Fruit fly (Drosophila melanogaster) whole organism, prepupa: ENCODE results near the gene SecCl.

ENCODE experiments used
- Blimp-1 ChIP-seq: fragments of 200-800 bp; sonication (Bioruptor generic); optimal IDR thresholded peaks from 3 replicates; lab custom pipeline; 2017; ENCODE audit warnings: missing biosample characterization, missing genetic modification characterization, mild to moderate bottlenecking, moderate library complexity, missing genetic modification reagents
- CG10631 ChIP-seq: fragments of 200-800 bp; sonication (Bioruptor generic); optimal IDR thresholded peaks from 2 replicates; lab custom pipeline; 2016; ENCODE audit warnings: missing biosample characterization, missing genetic modification characterization
- CG11294 ChIP-seq: fragments of 200-800 bp; sonication (Bioruptor generic); IDR thresholded peaks from 2 replicates; pipeline ENCODE4 v1.3.6; 2022; ENCODE audit warnings: missing biosample characterization, missing genetic modification characterization
- CG11762 ChIP-seq: fragments of 200-800 bp; sonication (Bioruptor generic); optimal IDR thresholded peaks from 3 replicates; lab custom pipeline; 2016; ENCODE audit warnings: missing biosample characterization, missing genetic modification characterization; ENCODE audit not compliant: insufficient read depth
- CG11902 ChIP-seq: fragments of 200-800 bp; sonication (Bioruptor generic); optimal IDR thresholded peaks from 3 replicates; lab custom pipeline; 2016; ENCODE audit warnings: missing biosample characterization, missing genetic modification characterization
- CG15336 ChIP-seq: fragments of 200-800 bp; sonication (Bioruptor generic); IDR thresholded peaks from 2 replicates; pipeline ENCODE4 v1.3.6; 2022; ENCODE audit warnings: missing biosample characterization, missing genetic modification characterization
- CG16779 ChIP-seq: fragments of 200-800 bp; sonication (Bioruptor generic); optimal IDR thresholded peaks from 3 replicates; lab custom pipeline; 2017; ENCODE audit warnings: missing biosample characterization, mild to moderate bottlenecking, missing genetic modification characterization
- CG3032 ChIP-seq: fragments of 200-800 bp; optimal IDR thresholded peaks from 2 replicates; lab custom pipeline; 2019; ENCODE audit warnings: missing biosample characterization, mild to moderate bottlenecking, missing genetic modification characterization, moderate library complexity
- CG31627 ChIP-seq: fragments of 200-800 bp; sonication (Bioruptor generic); optimal IDR thresholded peaks from 3 replicates; lab custom pipeline; 2016; ENCODE audit warnings: missing biosample characterization, missing genetic modification characterization
- CG32006 ChIP-seq: fragments of 200-800 bp; sonication (Bioruptor generic); optimal IDR thresholded peaks from 3 replicates; lab custom pipeline; 2017; ENCODE audit warnings: missing biosample characterization, mild to moderate bottlenecking, missing genetic modification characterization
- CG34406 ChIP-seq: fragments of 200-800 bp; sonication (Bioruptor generic); optimal IDR thresholded peaks from 3 replicates; lab custom pipeline; 2016; ENCODE audit warnings: missing biosample characterization, missing genetic modification characterization
- CG3919 ChIP-seq: fragments of 200-800 bp; sonication (Bioruptor generic); optimal IDR thresholded peaks from 3 replicates; lab custom pipeline; 2016; ENCODE audit warnings: missing biosample characterization, missing genetic modification characterization
- CG4318 ChIP-seq: fragments of 200-800 bp; sonication (Bioruptor generic); optimal IDR thresholded peaks from 3 replicates; lab custom pipeline; 2017; ENCODE audit warnings: missing biosample characterization, mild to moderate bottlenecking, missing genetic modification characterization
- CG6163 ChIP-seq: fragments of 200-800 bp; sonication (Bioruptor generic); IDR thresholded peaks from 3 replicates; pipeline ENCODE4 v1.3.6; 2022; ENCODE audit warnings: missing biosample characterization, missing genetic modification characterization
- CG6276 ChIP-seq: fragments of 200-800 bp; sonication (Bioruptor generic); optimal IDR thresholded peaks from 2 replicates; lab custom pipeline; 2017; ENCODE audit warnings: missing biosample characterization, mild to moderate bottlenecking, missing genetic modification characterization
- CG6792 ChIP-seq: fragments of 200-800 bp; sonication (Bioruptor generic); optimal IDR thresholded peaks from 3 replicates; lab custom pipeline; 2016; ENCODE audit warnings: missing biosample characterization, missing genetic modification characterization
- CG6808 ChIP-seq: fragments of 200-800 bp; sonication (Bioruptor generic); optimal IDR thresholded peaks from 3 replicates; lab custom pipeline; 2017; ENCODE audit warnings: missing biosample characterization, missing genetic modification characterization, mild to moderate bottlenecking, moderate library complexity, missing genetic modification reagents
- CG6854 ChIP-seq: fragments of 200-800 bp; sonication (Bioruptor generic); optimal IDR thresholded peaks from 2 replicates; lab custom pipeline; 2017; ENCODE audit warnings: missing biosample characterization, mild to moderate bottlenecking, missing genetic modification characterization
- CG8119 ChIP-seq: fragments of 200-800 bp; sonication (Bioruptor generic); IDR thresholded peaks from 3 replicates; pipeline ENCODE4 v1.3.6; 2022; ENCODE audit warnings: missing biosample characterization, missing genetic modification characterization
- CG8319 ChIP-seq: fragments of 200-800 bp; sonication (Bioruptor generic); optimal IDR thresholded peaks from 3 replicates; lab custom pipeline; 2016; ENCODE audit warnings: missing biosample characterization, missing genetic modification characterization
- CG8632 ChIP-seq: fragments of 200-800 bp; sonication (Bioruptor generic); optimal IDR thresholded peaks from 3 replicates; lab custom pipeline; 2016; ENCODE audit warnings: missing biosample characterization, missing genetic modification characterization
- CG9139 ChIP-seq: fragments of 200-800 bp; sonication (Bioruptor generic); optimal IDR thresholded peaks from 3 replicates; lab custom pipeline; 2017; ENCODE audit warnings: missing biosample characterization, mild to moderate bottlenecking, missing genetic modification characterization
- Eip78C ChIP-seq: fragments of 200-800 bp; sonication (Bioruptor generic); peaks from one replicate; lab custom pipeline; 2016; ENCODE audit warnings: missing biosample characterization, missing genetic modification characterization
- Eip93F ChIP-seq: fragments of 200-800 bp; sonication (Bioruptor generic); optimal IDR thresholded peaks from 2 replicates; lab custom pipeline; 2016; ENCODE audit warnings: missing biosample characterization, mild to moderate bottlenecking, missing genetic modification characterization
- Ets21C ChIP-seq: fragments of 200-800 bp; sonication (Bioruptor generic); optimal IDR thresholded peaks from 3 replicates; lab custom pipeline; 2016; ENCODE audit warnings: missing biosample characterization, missing genetic modification characterization
- Ets96B ChIP-seq: fragments of 200-800 bp; optimal IDR thresholded peaks from 2 replicates; lab custom pipeline; 2019; ENCODE audit warnings: missing biosample characterization, mild to moderate bottlenecking, missing genetic modification characterization, moderate library complexity
- Hr38 ChIP-seq: sonication (Bioruptor generic); optimal IDR thresholded peaks from 2 replicates; lab custom pipeline; 2016; ENCODE audit warnings: missing biosample characterization, missing genetic modification characterization
- Hr39 ChIP-seq: fragments of 200-800 bp; sonication (Bioruptor generic); optimal IDR thresholded peaks from 2 replicates; lab custom pipeline; 2016; ENCODE audit warnings: missing biosample characterization, missing genetic modification characterization
- Hr4 ChIP-seq: fragments of 200-800 bp; sonication (Bioruptor generic); optimal IDR thresholded peaks from 3 replicates; lab custom pipeline; 2016; ENCODE audit warnings: missing biosample characterization, missing genetic modification characterization
- Lpt ChIP-seq: fragments of 200-800 bp; sonication (Bioruptor generic); optimal IDR thresholded peaks from 3 replicates; lab custom pipeline; 2016; ENCODE audit warnings: missing biosample characterization, missing genetic modification characterization
- Met ChIP-seq: fragments of 200-800 bp; sonication (Bioruptor generic); optimal IDR thresholded peaks from 3 replicates; lab custom pipeline; 2016; ENCODE audit warnings: missing biosample characterization, missing genetic modification characterization
- Sox102F ChIP-seq: fragments of 200-800 bp; sonication (Bioruptor generic); optimal IDR thresholded peaks from 2 replicates; lab custom pipeline; 2016; ENCODE audit warnings: missing biosample characterization, mild to moderate bottlenecking, missing genetic modification characterization
- achi ChIP-seq: fragments of 200-800 bp; sonication (Bioruptor generic); optimal IDR thresholded peaks from 3 replicates; lab custom pipeline; 2016; ENCODE audit warnings: missing biosample characterization, missing genetic modification characterization
- acj6 ChIP-seq: fragments of 200-800 bp; sonication (Bioruptor generic); optimal IDR thresholded peaks from 3 replicates; lab custom pipeline; 2016; ENCODE audit warnings: missing biosample characterization, missing genetic modification characterization
- dsx ChIP-seq: fragments of 200-800 bp; optimal IDR thresholded peaks from 3 replicates; lab custom pipeline; 2019; ENCODE audit warnings: missing biosample characterization, mild to moderate bottlenecking, missing genetic modification characterization, moderate library complexity; ENCODE audit not compliant: poor library complexity, severe bottlenecking
- eg ChIP-seq: fragments of 200-800 bp; sonication (Bioruptor generic); IDR thresholded peaks from 3 replicates; pipeline ENCODE4 v1.3.6; 2022; ENCODE audit warnings: missing biosample characterization, missing genetic modification characterization
- fd59A ChIP-seq: fragments of 200-800 bp; sonication (Bioruptor generic); optimal IDR thresholded peaks from 2 replicates; lab custom pipeline; 2017; ENCODE audit warnings: missing biosample characterization, mild to moderate bottlenecking, missing genetic modification characterization, missing genetic modification reagents
- fd85E ChIP-seq: fragments of 200-800 bp; sonication (Bioruptor generic); optimal IDR thresholded peaks from 3 replicates; lab custom pipeline; 2016; ENCODE audit warnings: missing biosample characterization, missing genetic modification characterization
- lz ChIP-seq: fragments of 200-800 bp; sonication (Bioruptor generic); optimal IDR thresholded peaks from 3 replicates; lab custom pipeline; 2016; ENCODE audit warnings: missing biosample characterization, missing genetic modification characterization
- salr ChIP-seq, 2 experiments: fragments of 200-800 bp; sonication (Bioruptor generic); optimal IDR thresholded peaks; 3 replicates each; lab custom pipeline; 2016 to 2018; ENCODE audit warnings: missing biosample characterization in 2 of 2, missing genetic modification characterization in 2 of 2, mild to moderate bottlenecking in 1 of 2
- ss ChIP-seq, 2 experiments: fragments of 200-800 bp; sonication (Bioruptor generic); optimal IDR thresholded peaks; 2 replicates in 1 of 2; 3 replicates in 1 of 2; lab custom pipeline; 2017 to 2018; ENCODE audit warnings: mild to moderate bottlenecking in 2 of 2, missing biosample characterization in 2 of 2, missing genetic modification characterization in 2 of 2, moderate library complexity in 1 of 2
- svp ChIP-seq: fragments of 200-800 bp; sonication (Bioruptor generic); peaks from one replicate; lab custom pipeline; 2016; ENCODE audit warnings: missing biosample characterization, missing genetic modification characterization
- vri ChIP-seq: fragments of 200-800 bp; sonication (Bioruptor generic); optimal IDR thresholded peaks from 3 replicates; lab custom pipeline; 2016; ENCODE audit warnings: missing biosample characterization, mild to moderate bottlenecking, missing genetic modification characterization

SecCl gene

DNA sequence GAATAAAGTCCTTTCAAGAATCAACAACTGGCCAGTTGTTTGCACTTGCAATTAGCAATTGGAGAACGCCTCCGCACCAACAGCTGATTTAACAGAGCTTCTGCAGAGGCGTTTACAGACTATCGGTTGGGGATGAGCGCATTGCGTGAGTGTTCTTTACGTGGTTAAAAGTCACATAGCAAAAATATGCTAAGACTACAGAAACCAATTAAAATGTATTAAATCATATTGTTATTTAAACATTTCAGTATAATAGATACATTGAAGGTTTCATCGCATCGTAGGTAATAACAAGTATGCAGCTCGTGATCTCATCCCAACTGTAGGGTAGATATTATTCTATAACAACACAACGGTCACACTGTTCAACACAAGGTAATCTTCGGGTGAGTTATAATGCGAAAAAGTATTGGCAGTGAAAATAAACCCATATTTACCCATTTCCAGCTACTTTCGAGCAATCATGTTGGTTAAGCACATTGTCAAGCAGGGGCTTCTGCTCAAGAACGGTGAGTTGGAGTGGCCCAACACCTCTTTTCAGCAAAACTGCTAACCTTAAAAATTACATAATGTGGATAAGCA is 44.7 kb upstream of the SecCl start, which contains the start of the genes Sec3 and COX7B (continued):
- TF ChIP-seq CG11762 (GFP tag; lab: Kevin White, UChicago) (no peak), CG6854 (GFP tag; lab: Kevin White, UChicago) (no peak), Met (GFP tag; lab: Kevin White, UChicago) (peak; percentile 59), Ets21C (GFP tag; lab: Kevin White, UChicago) (peak; percentile 63), CG8632 (GFP tag; lab: Kevin White, UChicago) (no peak), CG6163 (0 out of 3 replicates have a peak, but pooled peaks have one; percentile 29), CG34406 (GFP tag; lab: Kevin White, UChicago) (peak; percentile 18), Blimp-1 (GFP tag; lab: Kevin White, UChicago) (no peak), CG9139 (GFP tag; lab: Kevin White, UChicago) (no peak), lz (GFP tag; lab: Kevin White, UChicago) (peak; percentile 71), CG3919 (peak; percentile 61), CG31627 (peak; percentile 68), vri (GFP tag; lab: Kevin White, UChicago) (peak; percentile 91), Lpt (no peak), CG4318 (GFP tag; lab: Kevin White, UChicago) (no peak), fd85E (no peak), CG6808 (GFP tag; lab: Kevin White, UChicago) (no peak), acj6 (GFP tag; lab: Kevin White, UChicago) (peak; percentile 55), CG8319 (GFP tag; lab: Kevin White, UChicago) (no peak), fd59A (GFP tag; lab: Kevin White, UChicago) (no peak), CG8119 (no peak), eg (GFP tag; lab: Robert Waterston, UW) (no peak; the same call in 2 of the 3 replicates), CG10631 (peak; percentile 61), Ets96B (tag; lab: Kevin White, UChicago) (peak; percentile 46), Eip78C (GFP tag; lab: Kevin White, UChicago) (peak; percentile 86), ss (GFP tag; optimal IDR thresholded peaks at IDR 0.05; lab: Kevin White, UChicago) (peak in 1 of 2 experiments; percentile 30), CG11902 (no peak), dsx (GFP tag; lab: Kevin White, UChicago) (peak; percentile 65), Sox102F (GFP tag; lab: Kevin White, UChicago) (peak; percentile 45), CG16779 (tag; lab: Kevin White, UChicago) (no peak), CG15336 (no peak), svp (GFP tag; lab: Kevin White, UChicago) (peak; percentile 92), Hr4 (peak; percentile 67), CG32006 (peak; percentile 47), Hr38 (GFP tag; lab: Kevin White, UChicago) (no peak), achi (GFP tag; lab: Kevin White, UChicago) (peak; percentile 47), CG11294 (no peak), CG3032 (tag; lab: Kevin White, UChicago) (peak; percentile 59), salr (GFP tag; optimal IDR thresholded peaks at IDR 0.05; lab: Kevin White, UChicago) (no peak), CG6792 (GFP tag; lab: Kevin White, UChicago) (peak; percentile 6), CG6276 (no peak), Hr39 (GFP tag; lab: Kevin White, UChicago) (peak; percentile 64), Eip93F (peak; percentile 53)
